Worm (Caenorhabditis elegans): Measurements from ENCODE around the gene acsd-1.

The acsd-1 gene

ce11 chrIII:1142798-1143197, 26.5 kb downstream of the acsd-1 start, which contains the start of gene smr-1 (continued):
- TF ChIP-seq hlh-30 (tag; optimal IDR thresholded peaks at IDR 0.05; ENCODE audit: insufficient read depth) (no peak), eyg-1 (tag; optimal IDR thresholded peaks at IDR 0.05) (no peak), lin-11 (tag; optimal IDR thresholded peaks at IDR 0.05) (no peak), nhr-11 (tag; optimal IDR thresholded peaks at IDR 0.05) (no peak), unc-55 (GFP tag; optimal IDR thresholded peaks at IDR 0.05) (no peak), pros-1 (tag; optimal IDR thresholded peaks at IDR 0.05) (no peak), fkh-10 (GFP tag; optimal IDR thresholded peaks at IDR 0.05) (no peak), tbx-7 (tag; optimal IDR thresholded peaks at IDR 0.05) (no peak), K09A11.1 (tag; optimal IDR thresholded peaks at IDR 0.05; ENCODE audit: insufficient read depth) (no peak), hlh-13 (GFP tag; optimal IDR thresholded peaks at IDR 0.05) (peak; percentile 3), F13H6.1 (tag; optimal IDR thresholded peaks at IDR 0.05) (no peak), nfya-1 (tag; optimal IDR thresholded peaks at IDR 0.05) (peak; percentile 58), ama-1 (optimal IDR thresholded peaks at IDR 0.05) (no peak), ceh-2 (tag; optimal IDR thresholded peaks at IDR 0.05) (no peak), dmd-4 (tag; optimal IDR thresholded peaks at IDR 0.05; ENCODE audit: borderline replicate concordance) (no peak), unc-3 (GFP tag; conservative IDR thresholded peaks at IDR 0.05) (0 out of 2 replicates have a peak, but pooled peaks have one; percentile 48), unc-3 (tag; optimal IDR thresholded peaks at IDR 0.05) (peak; percentile 21), pha-4 (tag; optimal IDR thresholded peaks at IDR 0.05) (no peak), T23F11.4 (GFP tag; optimal IDR thresholded peaks at IDR 0.05) (peak; percentile 3), gmeb-2 (tag; optimal IDR thresholded peaks at IDR 0.05) (peak; percentile 51), dve-1 (tag; optimal IDR thresholded peaks at IDR 0.05) (peak; percentile 55), ceh-22 (tag; optimal IDR thresholded peaks at IDR 0.05) (no peak), ztf-16 (tag; optimal IDR thresholded peaks at IDR 0.05) (peak; percentile 49), madf-2 (tag; optimal IDR thresholded peaks at IDR 0.05) (peak; percentile 9), ceh-19 (GFP tag; optimal IDR thresholded peaks at IDR 0.05) (no peak), unc-86 (tag; optimal IDR thresholded peaks at IDR 0.05) (peak; percentile 57), pag-3 (tag; optimal IDR thresholded peaks at IDR 0.05; ENCODE audit: borderline replicate concordance) (no peak), odd-2 (tag; optimal IDR thresholded peaks at IDR 0.05) (no peak), pqm-1 (tag; optimal IDR thresholded peaks at IDR 0.05) (no peak), C08G9.2 (tag; optimal IDR thresholded peaks at IDR 0.05) (no peak), pat-9 (tag; optimal IDR thresholded peaks at IDR 0.05) (no peak), che-1 (tag; optimal IDR thresholded peaks at IDR 0.05) (peak; percentile 38), hlh-8 (tag; optimal IDR thresholded peaks at IDR 0.05) (no peak), hlh-6 (tag; optimal IDR thresholded peaks at IDR 0.05) (no peak), lim-6 (tag; optimal IDR thresholded peaks at IDR 0.05) (no peak), pax-1 (tag; optimal IDR thresholded peaks at IDR 0.05) (no peak), rnt-1 (tag; optimal IDR thresholded peaks at IDR 0.05) (no peak), ttx-3 (tag; optimal IDR thresholded peaks at IDR 0.05) (peak; percentile 47), K02D7.2 (tag; optimal IDR thresholded peaks at IDR 0.05) (no peak), mec-3 (tag; optimal IDR thresholded peaks at IDR 0.05; ENCODE audit: borderline replicate concordance) (no peak), Y22D7AL.16 (tag; optimal IDR thresholded peaks at IDR 0.05) (no peak)

ce11 chrIII:1144816-1145215, 28.6 kb downstream of the acsd-1 start:
- no peak for TF ChIP-seq pros-1 (tag; optimal IDR thresholded peaks at IDR 0.05)
- no peak for TF ChIP-seq ceh-9 (tag; optimal IDR thresholded peaks at IDR 0.05)
- TF ChIP-seq hlh-6 (tag; optimal IDR thresholded peaks at IDR 0.05), result no peak
- TF ChIP-seq ceh-24 (tag; optimal IDR thresholded peaks at IDR 0.05), result no peak
- TF ChIP-seq C38D4.7 (GFP tag; optimal IDR thresholded peaks at IDR 0.05), result no peak
- no peak for TF ChIP-seq mec-3 (tag; optimal IDR thresholded peaks at IDR 0.05; ENCODE audit: borderline replicate concordance)
- no peak for TF ChIP-seq sox-2 (GFP tag; IDR thresholded peaks at IDR 0.05)
- TF ChIP-seq F13H6.1 (tag; optimal IDR thresholded peaks at IDR 0.05), result no peak
- no peak for TF ChIP-seq ceh-14 (tag; optimal IDR thresholded peaks at IDR 0.05)
- TF ChIP-seq pqm-1 (tag; optimal IDR thresholded peaks at IDR 0.05), result no peak
- TF ChIP-seq odd-2 (tag; optimal IDR thresholded peaks at IDR 0.05), result no peak
- no peak for TF ChIP-seq ref-2 (tag; optimal IDR thresholded peaks at IDR 0.05)
- no peak for TF ChIP-seq madf-2 (tag; optimal IDR thresholded peaks at IDR 0.05)
- TF ChIP-seq ttx-3 (tag; optimal IDR thresholded peaks at IDR 0.05), result no peak
- no peak for TF ChIP-seq ets-4 (tag; optimal IDR thresholded peaks at IDR 0.05)
- no peak for TF ChIP-seq nhr-11 (tag; optimal IDR thresholded peaks at IDR 0.05)
- TF ChIP-seq unc-55 (GFP tag; optimal IDR thresholded peaks at IDR 0.05), result no peak
- no peak for TF ChIP-seq gmeb-2 (tag; optimal IDR thresholded peaks at IDR 0.05)
- no peak for TF ChIP-seq unc-86 (tag; optimal IDR thresholded peaks at IDR 0.05)
